Fruit fly (Drosophila melanogaster): ENCODE measurements around the gene CG31676.

The CG31676 gene

DNA sequence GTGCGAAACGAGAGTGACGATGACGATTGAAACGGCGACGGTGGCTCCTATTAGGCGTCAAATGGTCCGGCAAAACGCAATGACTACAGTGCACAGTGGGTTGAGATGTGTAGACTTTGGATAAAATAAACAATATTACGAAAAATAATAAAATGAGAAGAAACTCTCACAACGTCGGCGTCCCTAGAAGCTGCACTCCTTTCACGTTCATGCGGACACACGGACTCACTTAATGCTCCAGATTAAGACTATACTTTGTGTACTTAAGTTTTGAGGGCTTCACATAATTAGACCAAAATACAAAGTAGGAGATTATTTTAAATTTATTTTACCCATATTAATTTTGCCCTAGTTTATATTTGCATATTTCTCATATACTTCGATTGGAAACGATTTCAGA lies 544 bp upstream of the CG31676 start:
- TF ChIP-seq Myc (optimal IDR thresholded peaks at IDR 0.05) (no peak), tai (GFP tag; optimal IDR thresholded peaks at IDR 0.05) (no peak), sage (GFP tag; optimal IDR thresholded peaks at IDR 0.05) (no peak), Dfd (GFP tag; optimal IDR thresholded peaks at IDR 0.05) (no peak), h (GFP tag; optimal IDR thresholded peaks at IDR 0.05) (no peak), sv (GFP tag; optimal IDR thresholded peaks at IDR 0.05) (no peak), woc (GFP tag; optimal IDR thresholded peaks at IDR 0.05) (no peak), OdsH (GFP tag; optimal IDR thresholded peaks at IDR 0.05) (no peak), CG32264 (GFP tag; optimal IDR thresholded peaks at IDR 0.05) (no peak), Dif (GFP tag; optimal IDR thresholded peaks at IDR 0.05; ENCODE audit: partially characterized antibody) (no peak), CG9705 (GFP tag; optimal IDR thresholded peaks at IDR 0.05) (no peak), N (GFP tag; optimal IDR thresholded peaks at IDR 0.05) (no peak), dmrt93B (GFP tag; optimal IDR thresholded peaks at IDR 0.05) (no peak)

- TF ChIP-seq lola (GFP tag; optimal IDR thresholded peaks at IDR 0.05) (no peak), CG32264 (GFP tag; optimal IDR thresholded peaks at IDR 0.05) (no peak), Dfd (GFP tag; optimal IDR thresholded peaks at IDR 0.05) (no peak), Abd-B (GFP tag; optimal IDR thresholded peaks at IDR 0.05) (no peak), dl (GFP tag; optimal IDR thresholded peaks at IDR 0.05; ENCODE audit: insufficient read depth in 1 of 2, partially characterized antibody in 2 of 2) (no peak), Hr83 (GFP tag; optimal IDR thresholded peaks at IDR 0.05; ENCODE audit: poor library complexity, severe bottlenecking) (no peak)
Measured at dm6 chr2L:20844381-20844780, 3.8 kb downstream of the CG31676 start.

DNA sequence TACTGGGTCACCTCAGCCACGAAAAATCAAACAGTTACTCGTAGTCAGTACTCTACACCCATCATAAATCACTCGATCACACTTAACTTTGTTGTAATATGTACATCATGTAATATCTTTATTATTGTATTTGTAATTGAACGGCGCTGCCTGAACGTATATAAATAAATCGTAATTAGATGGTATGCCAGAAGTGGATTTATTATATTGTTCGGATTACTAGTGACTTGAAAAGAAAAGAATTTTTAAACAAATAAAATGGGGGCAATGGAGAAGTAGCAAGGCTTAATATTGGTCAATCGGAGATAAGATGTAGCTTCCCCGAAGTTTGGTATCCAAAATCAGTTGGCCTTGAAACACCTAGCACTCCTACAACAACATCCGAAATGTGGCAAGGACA lies 8.4 kb downstream of the CG31676 start, which contains the start of gene CG14402:
TSS of gene CG14402 (plus strand) at position 301 of the 400 bp plus-strand sequence.
- TF ChIP-seq dl (GFP tag; optimal IDR thresholded peaks at IDR 0.05; ENCODE audit: insufficient read depth in 1 of 2, partially characterized antibody in 2 of 2): no peak
- no peak for TF ChIP-seq Jra (GFP tag; optimal IDR thresholded peaks at IDR 0.05)
- TF ChIP-seq usp (GFP tag; optimal IDR thresholded peaks at IDR 0.05): no peak

DNA sequence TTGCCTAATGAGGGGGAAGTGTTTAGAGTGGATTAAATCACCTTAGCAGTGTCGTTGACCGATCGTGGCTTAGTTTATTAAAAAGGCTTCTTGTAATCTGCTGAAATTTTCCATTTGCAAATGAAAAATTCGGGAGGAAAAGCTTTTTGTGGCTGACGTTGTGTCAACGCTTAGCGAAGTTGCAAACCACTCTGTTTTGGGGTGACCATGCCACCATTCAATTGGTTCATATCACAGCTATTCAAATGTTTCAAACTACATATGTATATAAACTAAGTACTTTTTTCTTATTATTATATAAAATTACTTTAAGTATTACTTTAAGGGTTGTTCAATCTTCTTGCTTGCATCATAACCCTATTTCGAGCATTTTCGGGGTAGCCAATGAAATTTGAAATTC lies 11.0 kb downstream of the CG31676 start:
- TF ChIP-seq CG9705 (GFP tag; optimal IDR thresholded peaks at IDR 0.05) (no peak), GATAd (GFP tag; optimal IDR thresholded peaks at IDR 0.05) (no peak), Vsx2 (GFP tag; optimal IDR thresholded peaks at IDR 0.05; ENCODE audit: partially characterized antibody) (no peak), tai (GFP tag; optimal IDR thresholded peaks at IDR 0.05) (no peak), Dif (GFP tag; optimal IDR thresholded peaks at IDR 0.05; ENCODE audit: partially characterized antibody) (no peak), HLH106 (tag; optimal IDR thresholded peaks at IDR 0.05) (no peak), Hr83 (GFP tag; optimal IDR thresholded peaks at IDR 0.05; ENCODE audit: poor library complexity, severe bottlenecking) (no peak), Sp1 (GFP tag; optimal IDR thresholded peaks at IDR 0.05) (no peak), N (GFP tag; optimal IDR thresholded peaks at IDR 0.05) (no peak), jim (GFP tag; optimal IDR thresholded peaks at IDR 0.05) (no peak)

DNA sequence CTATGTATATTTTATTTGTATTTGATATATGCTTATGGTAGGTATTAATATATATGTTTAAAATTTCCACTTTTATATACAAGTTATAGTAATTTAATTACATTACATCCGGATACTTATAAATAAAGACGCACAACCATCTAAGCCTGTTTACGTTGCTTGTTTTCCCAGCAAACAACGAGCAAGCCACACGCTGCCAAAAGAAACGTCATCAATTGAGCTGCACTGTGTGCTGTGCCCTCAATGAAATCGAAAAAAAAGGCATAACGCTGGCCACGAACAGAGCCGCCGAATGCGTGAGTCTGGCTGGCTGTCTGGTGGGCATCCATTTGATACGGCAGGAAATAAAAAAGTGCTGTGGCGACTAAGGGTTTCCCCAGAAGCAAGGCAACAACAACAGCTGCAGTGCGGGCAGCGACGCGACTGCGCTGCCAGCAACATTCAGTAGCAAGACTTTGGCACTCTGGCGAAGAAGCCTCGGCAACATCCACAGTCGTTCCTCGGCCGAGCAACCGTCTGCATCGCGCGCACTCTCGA lies 11.6 kb downstream of the CG31676 start, which contains the start of gene twit:
TSS of gene twit (plus strand) at position 487 of the 537 bp plus-strand sequence.
- no peak for TF ChIP-seq Hr78 (GFP tag; optimal IDR thresholded peaks at IDR 0.05)
- TF ChIP-seq usp (GFP tag; optimal IDR thresholded peaks at IDR 0.05): no peak
- TF ChIP-seq CG32264 (GFP tag; optimal IDR thresholded peaks at IDR 0.05): no peak
- no peak for TF ChIP-seq Dif (GFP tag; optimal IDR thresholded peaks at IDR 0.05; ENCODE audit: partially characterized antibody)
- TF ChIP-seq foxo (GFP tag; optimal IDR thresholded peaks at IDR 0.05): no peak
- no peak for TF ChIP-seq pan (optimal IDR thresholded peaks at IDR 0.05)
- TF ChIP-seq N (GFP tag; optimal IDR thresholded peaks at IDR 0.05): no peak
- TF ChIP-seq Mio (GFP tag; optimal IDR thresholded peaks at IDR 0.05): no peak
- no peak for TF ChIP-seq GATAd (GFP tag; optimal IDR thresholded peaks at IDR 0.05)

DNA sequence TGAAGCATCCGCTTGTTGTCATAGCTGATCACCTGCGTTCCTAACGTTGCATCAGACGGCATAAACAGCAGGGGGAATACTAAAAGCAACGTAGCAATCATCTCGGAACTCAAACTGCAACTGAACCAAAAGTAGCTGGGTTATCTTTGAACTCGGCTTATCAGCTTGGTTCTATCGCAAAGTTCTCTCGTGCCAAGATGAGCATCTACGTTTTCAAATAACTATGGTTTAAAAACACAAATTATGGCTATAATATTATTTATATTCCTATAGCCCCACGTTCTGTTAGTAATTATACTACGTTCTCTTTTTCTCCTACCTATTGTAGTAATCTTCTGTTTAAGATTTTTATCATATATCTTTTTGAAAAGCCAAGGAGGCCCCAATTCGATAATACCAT lies 17.2 kb downstream of the CG31676 start, which contains the start of gene CG14400:
TSS of gene CG14400 (minus strand) at position 101 of the 400 bp plus-strand sequence.
- no peak for TF ChIP-seq CrebA (GFP tag; optimal IDR thresholded peaks at IDR 0.05; ENCODE audit: borderline replicate concordance)
- no peak for TF ChIP-seq woc (GFP tag; optimal IDR thresholded peaks at IDR 0.05)
- TF ChIP-seq ey (GFP tag; optimal IDR thresholded peaks at IDR 0.05): no peak
- TF ChIP-seq Sp1 (GFP tag; optimal IDR thresholded peaks at IDR 0.05): no peak
- TF ChIP-seq Hnf4 (GFP tag; optimal IDR thresholded peaks at IDR 0.05): no peak
- TF ChIP-seq lola (GFP tag; optimal IDR thresholded peaks at IDR 0.05): no peak
- TF ChIP-seq N (GFP tag; optimal IDR thresholded peaks at IDR 0.05): no peak
- TF ChIP-seq Abd-B (GFP tag; optimal IDR thresholded peaks at IDR 0.05): no peak
- no peak for TF ChIP-seq dmrt93B (GFP tag; optimal IDR thresholded peaks at IDR 0.05)
- TF ChIP-seq tai (GFP tag; optimal IDR thresholded peaks at IDR 0.05): no peak
- TF ChIP-seq OdsH (GFP tag; optimal IDR thresholded peaks at IDR 0.05): no peak
- TF ChIP-seq Myc (optimal IDR thresholded peaks at IDR 0.05): no peak

Measured in whole organism, wandering third instar larva.